Worm (Caenorhabditis elegans): ENCODE data around the gene fbxc-26.

ce11 chrII:1670260-1670879 lies 24.1 kb downstream of the fbxc-26 start, which contains the start of gene nhx-6:
- TF ChIP-seq snpc-4 (tag; optimal IDR thresholded peaks at IDR 0.05) (no peak), nhr-76 (tag; optimal IDR thresholded peaks at IDR 0.05) (no peak), nhr-12 (tag; optimal IDR thresholded peaks at IDR 0.05) (no peak), fos-1 (tag; optimal IDR thresholded peaks at IDR 0.05) (no peak), nhr-77 (tag; optimal IDR thresholded peaks at IDR 0.05) (no peak), nhr-237 (tag; optimal IDR thresholded peaks at IDR 0.05) (no peak), egl-5 (tag; optimal IDR thresholded peaks at IDR 0.05) (no peak)
